Worm (Caenorhabditis elegans) whole organism, L1 larva: ENCODE data around the gene T27A10.2.

Experiments
- Y116A8C.19 ChIP-seq: sonication (generic microtip); optimal IDR thresholded peaks from 2 replicates; lab custom pipeline; 2016; ENCODE audit warnings: missing compliant biosample characterization, missing genetic modification characterization, borderline replicate concordance
- aly-2 ChIP-seq: fragments of 150-350 bp; optimal IDR thresholded peaks from 2 replicates; lab custom pipeline; 2014; ENCODE audit warnings: missing biosample characterization, missing genetic modification characterization
- ceh-88 ChIP-seq: fragments of 200-800 bp; sonication (Bioruptor generic); IDR thresholded peaks from 2 replicates; pipeline ENCODE4 v1.3.6; 2022; ENCODE audit warnings: missing genetic modification characterization, missing compliant biosample characterization
- dpl-1 ChIP-seq, 3 experiments: fragments of 150-350 bp in 2 of 3; sonication (generic microtip) in 1 of 3; optimal IDR thresholded peaks; 2 replicates each; lab custom pipeline; 2014 to 2017; ENCODE audit warnings: missing biosample characterization in 3 of 3, missing genetic modification characterization in 3 of 3, missing genetic modification reagents in 3 of 3
- egl-27 ChIP-seq, 2 experiments: fragments of 150-350 bp in 1 of 2; sonication (generic microtip); optimal IDR thresholded peaks; 3 replicates each; lab custom pipeline; 2017 to 2018; ENCODE audit warnings: missing biosample characterization in 2 of 2, missing genetic modification characterization in 2 of 2, missing genetic modification reagents in 2 of 2
- mdl-1 ChIP-seq, 2 experiments: fragments of 150-350 bp; optimal IDR thresholded peaks; 2 replicates each; lab custom pipeline; 2014 to 2017; ENCODE audit warnings: missing biosample characterization in 2 of 2, missing genetic modification characterization in 2 of 2, inconsistent platforms in 1 of 2
- nhr-11 ChIP-seq: fragments of 150-350 bp; optimal IDR thresholded peaks from 2 replicates; lab custom pipeline; 2014; ENCODE audit warnings: missing biosample characterization, missing genetic modification characterization
- nhr-237 ChIP-seq: fragments of 150-350 bp; optimal IDR thresholded peaks from 2 replicates; lab custom pipeline; 2014; ENCODE audit warnings: missing biosample characterization, missing genetic modification characterization
- nhr-77 ChIP-seq: fragments of 150-350 bp; optimal IDR thresholded peaks from 2 replicates; lab custom pipeline; 2014; ENCODE audit warnings: missing biosample characterization, missing genetic modification characterization
- tbx-2 ChIP-seq: sonication (generic microtip); optimal IDR thresholded peaks from 2 replicates; lab custom pipeline; 2016; ENCODE audit warnings: missing genetic modification characterization, missing compliant biosample characterization
- unc-62 ChIP-seq: fragments of 150-350 bp; optimal IDR thresholded peaks from 2 replicates; lab custom pipeline; 2014; ENCODE audit warnings: missing biosample characterization, missing genetic modification reagents, missing genetic modification characterization
- zag-1 ChIP-seq: fragments of 150-350 bp; optimal IDR thresholded peaks from 2 replicates; lab custom pipeline; 2014; ENCODE audit warnings: missing biosample characterization, missing genetic modification characterization
- ztf-11 ChIP-seq, 2 experiments: sonication (generic microtip); optimal IDR thresholded peaks; 2 replicates each; lab custom pipeline; 2016 to 2017; ENCODE audit warnings: missing genetic modification characterization in 2 of 2, missing biosample characterization in 1 of 2, missing compliant biosample characterization in 1 of 2

- no peak for TF ChIP-seq zag-1
- TF ChIP-seq aly-2 (tag; lab: Kevin White, UChicago): no peak
- TF ChIP-seq dpl-1 (GFP tag; optimal IDR thresholded peaks at IDR 0.05; lab: Kevin White, UChicago): no peak
- no peak for TF ChIP-seq tbx-2 (tag; lab: Kevin White, UChicago)
- no peak for TF ChIP-seq unc-62 (GFP tag; lab: Kevin White, UChicago)
- no peak for TF ChIP-seq ceh-88 (GFP tag; lab: Robert Waterston, UW)
- TF ChIP-seq nhr-237 (tag; lab: Kevin White, UChicago): no peak
- no peak for TF ChIP-seq nhr-11 (tag; lab: Kevin White, UChicago)
- TF ChIP-seq ztf-11 (tag; optimal IDR thresholded peaks at IDR 0.05; lab: Kevin White, UChicago): no peak
- TF ChIP-seq egl-27 (tag; optimal IDR thresholded peaks at IDR 0.05; lab: Kevin White, UChicago): no peak
- no peak for TF ChIP-seq mdl-1 (tag; optimal IDR thresholded peaks at IDR 0.05; lab: Kevin White, UChicago)
- no peak for TF ChIP-seq nhr-77
- TF ChIP-seq Y116A8C.19 (tag; lab: Kevin White, UChicago): no peak
These were observed 21.9 kb upstream of the T27A10.2 start, which contains the start of gene vit-4 for ce11 chrX:3563903-3564302.
